Fruit fly (Drosophila melanogaster) Kc167 (cell line): ENCODE results near the gene CG33288.

Experiments
- Myc ChIP-seq: fragments of >200 bp; optimal IDR thresholded peaks from 2 replicates; lab custom pipeline; 2017; ENCODE audit warnings: missing external identifiers
- Sin3A ChIP-seq: fragments of >200 bp; optimal IDR thresholded peaks from 2 replicates; lab custom pipeline; 2018; ENCODE audit warnings: missing external identifiers
- h ChIP-seq: fragments of >200 bp; optimal IDR thresholded peaks from 3 replicates; lab custom pipeline; 2018; ENCODE audit warnings: missing external identifiers
- insv ChIP-seq: fragments of >200 bp; optimal IDR thresholded peaks from 3 replicates; lab custom pipeline; 2018; ENCODE audit warnings: missing external identifiers
- psq ChIP-seq: fragments of >200 bp; optimal IDR thresholded peaks from 2 replicates; lab custom pipeline; 2017; ENCODE audit warnings: missing external identifiers
- ttk ChIP-seq: sonication (Bioruptor generic); optimal IDR thresholded peaks from 2 replicates; lab custom pipeline; 2017; ENCODE audit warnings: missing external identifiers

The CG33288 gene

DNA sequence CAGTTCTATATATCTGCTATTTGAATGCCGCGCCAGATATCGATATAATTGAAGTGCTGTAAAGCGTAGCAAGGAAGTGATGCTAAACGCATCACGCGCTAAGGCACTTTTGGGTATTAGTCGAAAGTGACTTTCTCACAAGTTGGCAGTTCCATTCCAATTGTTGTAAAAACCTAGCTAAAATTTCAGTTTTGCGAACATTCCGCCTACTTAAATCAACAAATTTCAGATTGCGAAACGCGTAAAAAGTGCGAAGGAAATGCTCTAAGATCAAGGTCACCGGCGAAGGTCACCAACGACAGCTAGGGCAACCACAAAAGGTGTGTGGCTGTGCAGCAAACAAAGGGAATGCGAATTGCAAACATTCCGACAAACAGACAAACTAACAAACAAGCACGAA, 18.1 kb downstream of the CG33288 start, which contains the start of gene Syx7:
Gene Syx7, plus strand, starts transcription at position 131 of the 400 bp plus-strand sequence.
- TF ChIP-seq Sin3A (lab: Kevin White, UChicago) (no peak), h (no peak), Myc (lab: Kevin White, UChicago) (no peak), ttk (lab: Kevin White, UChicago) (no peak), psq (lab: Kevin White, UChicago) (no peak), insv (lab: Kevin White, UChicago) (no peak)

DNA sequence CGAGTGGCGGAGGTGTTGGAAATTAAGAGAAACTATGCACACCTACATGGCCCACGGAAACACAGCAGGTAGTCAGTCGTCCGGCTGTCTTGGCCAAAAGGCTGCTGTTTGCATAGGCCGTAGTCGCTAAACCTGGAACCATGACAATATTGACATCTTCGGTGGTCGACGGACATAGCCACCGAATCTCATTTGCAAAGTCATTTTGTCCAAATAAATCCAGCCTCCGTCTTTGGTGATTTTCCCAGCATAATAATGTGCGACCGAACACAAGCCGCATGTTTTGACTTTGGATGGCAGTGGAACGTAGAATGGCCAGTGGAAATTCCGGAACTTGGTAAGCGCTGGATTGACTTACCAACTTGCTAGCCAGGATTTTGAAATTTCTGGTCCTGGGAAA, 21.7 kb downstream of the CG33288 start:
- TF ChIP-seq h (no peak), Sin3A (lab: Kevin White, UChicago) (no peak), psq (lab: Kevin White, UChicago) (no peak), Myc (lab: Kevin White, UChicago) (no peak), ttk (lab: Kevin White, UChicago) (no peak), insv (lab: Kevin White, UChicago) (no peak)

DNA sequence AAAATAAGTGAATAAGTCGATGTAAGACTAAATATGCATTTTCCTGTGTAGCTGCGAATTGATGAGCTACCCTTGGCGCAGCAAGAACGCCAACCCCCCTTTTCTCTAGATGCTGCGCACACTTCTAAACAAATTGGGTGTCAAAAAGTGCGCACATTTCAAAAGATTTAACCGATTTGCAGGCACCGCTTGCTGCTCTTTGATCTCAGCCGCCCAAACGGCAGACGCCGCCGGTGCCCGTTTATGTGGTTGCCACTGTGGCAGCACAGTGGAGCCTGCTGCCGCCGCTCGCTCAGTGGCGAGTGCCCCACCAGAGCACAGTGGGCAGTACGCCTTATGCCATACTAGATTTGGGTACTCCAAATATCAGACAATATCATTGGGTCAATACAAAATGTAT, 22.9 kb downstream of the CG33288 start:
- TF ChIP-seq h (no peak), insv (lab: Kevin White, UChicago) (no peak), Myc (lab: Kevin White, UChicago) (no peak), Sin3A (lab: Kevin White, UChicago) (no peak), psq (lab: Kevin White, UChicago) (no peak), ttk (lab: Kevin White, UChicago) (no peak)

DNA sequence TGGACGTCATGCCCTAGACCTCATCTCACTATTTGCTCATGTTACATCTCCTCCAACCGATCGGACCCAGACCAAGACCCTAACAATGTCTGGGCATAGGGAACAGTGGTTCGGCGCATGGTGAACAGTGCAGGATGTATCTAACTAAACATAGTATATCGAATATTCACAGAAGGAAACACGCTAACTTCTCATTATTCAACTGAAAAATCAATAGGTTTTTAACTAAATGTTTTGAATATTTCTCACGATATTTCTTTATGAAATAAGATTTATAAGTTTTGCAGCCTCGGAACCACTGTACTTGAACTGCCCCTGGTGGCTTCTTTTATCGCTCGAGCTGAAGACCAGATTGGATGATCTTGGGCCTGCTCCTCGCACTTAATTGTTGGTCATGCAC, 26.0 kb downstream of the CG33288 start:
- TF ChIP-seq ttk (lab: Kevin White, UChicago) (no peak), h (no peak), Myc (lab: Kevin White, UChicago) (no peak), insv (lab: Kevin White, UChicago) (no peak), psq (lab: Kevin White, UChicago) (no peak), Sin3A (lab: Kevin White, UChicago) (no peak)

DNA sequence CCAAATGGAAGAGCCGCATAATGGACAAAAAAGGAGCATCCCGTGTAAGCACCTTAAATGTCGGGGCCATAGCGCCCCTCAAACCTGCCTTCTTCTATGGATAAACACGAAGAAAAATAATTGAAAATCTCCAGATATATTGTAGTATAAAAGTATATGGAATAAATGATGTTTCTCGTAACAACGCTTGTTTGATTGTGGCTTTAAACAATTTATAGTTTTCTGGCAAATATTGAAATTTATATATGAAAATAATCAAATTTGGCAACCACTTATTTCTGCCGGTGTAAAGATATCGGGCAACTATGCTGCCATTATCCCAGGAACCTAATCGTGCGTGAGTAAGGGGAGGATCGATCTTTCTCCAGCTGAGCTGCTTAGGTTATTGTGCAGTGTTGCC, 27.6 kb downstream of the CG33288 start:
- TF ChIP-seq Myc (lab: Kevin White, UChicago) (no peak), h (no peak), psq (lab: Kevin White, UChicago) (no peak), Sin3A (lab: Kevin White, UChicago) (no peak), insv (lab: Kevin White, UChicago) (no peak), ttk (lab: Kevin White, UChicago) (no peak)

DNA sequence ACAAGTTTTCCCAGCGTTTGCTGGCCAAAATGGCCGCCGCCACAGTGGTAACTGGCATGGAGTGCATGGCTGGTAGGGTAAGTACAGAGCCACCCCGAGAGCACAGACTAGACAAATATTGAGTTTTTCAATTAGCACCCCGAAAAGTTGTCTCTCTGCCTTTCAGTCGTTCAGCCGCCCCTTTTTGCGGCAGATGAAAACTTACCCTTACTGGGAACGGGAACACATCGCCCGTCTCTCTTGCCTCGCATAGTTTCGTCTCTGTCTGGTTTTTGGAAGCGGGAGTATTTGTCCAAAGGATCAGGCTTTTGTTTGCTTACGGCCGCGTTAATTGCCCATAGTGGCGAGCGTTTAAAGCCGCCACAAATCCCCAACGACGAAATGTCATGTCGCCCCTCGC, 31.1 kb downstream of the CG33288 start:
- TF ChIP-seq insv (lab: Kevin White, UChicago) = no peak
- TF ChIP-seq Sin3A (lab: Kevin White, UChicago) = no peak
- TF ChIP-seq h = no peak
- no peak for TF ChIP-seq ttk (lab: Kevin White, UChicago)
- no peak for TF ChIP-seq Myc (lab: Kevin White, UChicago)
- TF ChIP-seq psq (lab: Kevin White, UChicago) = no peak

DNA sequence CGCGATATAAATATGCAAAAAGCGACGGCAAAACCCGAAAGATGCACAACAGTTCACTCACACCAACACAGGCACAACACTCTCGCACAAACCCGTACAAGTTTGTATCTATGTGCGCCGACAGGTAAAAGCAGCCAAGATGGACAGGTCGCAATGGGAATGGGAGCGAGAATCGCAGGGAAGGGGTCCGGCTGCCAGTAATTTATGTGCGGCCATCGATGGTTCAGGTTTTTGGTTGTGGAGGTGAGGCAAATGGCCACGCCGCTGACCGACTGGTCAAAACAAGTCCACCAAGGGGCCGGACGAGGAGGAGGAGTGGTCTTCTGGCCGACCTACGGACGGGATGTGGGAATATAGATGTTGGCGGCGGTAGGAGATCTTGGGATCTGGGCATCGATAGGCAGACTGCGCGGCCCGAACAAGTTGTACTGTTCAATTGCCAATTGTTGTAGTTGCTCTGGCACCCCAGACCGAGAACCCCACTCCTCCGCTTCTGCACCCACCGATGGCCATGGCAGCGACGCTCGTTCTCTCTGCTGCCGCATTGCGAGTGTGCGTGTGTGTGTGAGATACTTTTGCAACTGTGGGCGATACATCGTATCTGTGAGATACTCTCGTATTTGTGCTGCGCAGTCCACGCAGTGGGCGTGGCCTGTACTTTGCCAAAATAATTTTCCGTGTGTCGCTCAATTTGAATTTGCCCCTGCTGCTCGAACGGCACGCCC, 32.7 kb downstream of the CG33288 start:
- no peak for TF ChIP-seq h
- no peak for TF ChIP-seq Myc (lab: Kevin White, UChicago)
- no peak for TF ChIP-seq Sin3A (lab: Kevin White, UChicago)
- no peak for TF ChIP-seq ttk (lab: Kevin White, UChicago)
- TF ChIP-seq psq (lab: Kevin White, UChicago) = no peak
- no peak for TF ChIP-seq insv (lab: Kevin White, UChicago)

DNA sequence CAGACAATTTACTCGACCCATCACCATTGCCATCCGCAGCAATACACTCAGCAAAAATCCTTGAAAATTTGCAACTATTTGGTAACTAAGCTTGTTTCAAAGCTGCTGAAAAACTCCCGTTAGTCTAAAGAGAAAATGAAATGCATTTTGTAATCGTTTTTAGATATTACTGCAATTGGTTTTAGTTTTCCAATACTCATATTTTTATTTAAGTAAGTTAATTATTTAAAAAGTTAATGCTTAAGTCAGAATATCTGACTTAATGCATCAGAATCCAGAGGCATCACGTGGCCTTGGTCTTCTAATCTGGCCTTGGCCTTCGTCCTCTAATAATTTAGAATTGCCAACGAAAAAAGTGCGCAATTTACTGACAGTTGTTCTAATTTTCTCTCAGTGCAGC, 35.3 kb downstream of the CG33288 start:
- TF ChIP-seq h = no peak
- no peak for TF ChIP-seq Sin3A (lab: Kevin White, UChicago)
- TF ChIP-seq ttk (lab: Kevin White, UChicago) = no peak
- TF ChIP-seq psq (lab: Kevin White, UChicago) = no peak
- no peak for TF ChIP-seq insv (lab: Kevin White, UChicago)
- TF ChIP-seq Myc (lab: Kevin White, UChicago) = no peak

DNA sequence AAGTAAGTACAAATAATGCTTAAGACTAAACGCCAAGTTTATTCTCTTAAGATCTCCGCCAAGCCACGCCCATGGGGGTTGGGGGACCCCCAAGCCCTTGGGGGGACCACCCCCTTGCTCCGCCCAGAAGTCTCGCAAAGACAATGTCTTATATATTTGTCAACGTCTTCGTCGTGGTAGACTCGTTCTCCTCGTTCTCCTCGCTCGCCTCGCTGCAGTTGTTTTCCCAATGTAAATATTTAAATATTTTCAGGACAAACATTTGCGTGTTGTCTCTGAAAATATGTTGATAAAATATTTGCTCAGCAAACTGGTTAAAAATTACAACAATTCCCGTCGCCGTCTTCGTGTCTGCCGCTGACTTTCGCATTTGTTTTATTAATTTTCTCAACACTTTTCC, 36.6 kb downstream of the CG33288 start:
- TF ChIP-seq Sin3A (lab: Kevin White, UChicago) (no peak), psq (lab: Kevin White, UChicago) (no peak), Myc (lab: Kevin White, UChicago) (no peak), h (no peak), insv (lab: Kevin White, UChicago) (no peak), ttk (lab: Kevin White, UChicago) (no peak)

DNA sequence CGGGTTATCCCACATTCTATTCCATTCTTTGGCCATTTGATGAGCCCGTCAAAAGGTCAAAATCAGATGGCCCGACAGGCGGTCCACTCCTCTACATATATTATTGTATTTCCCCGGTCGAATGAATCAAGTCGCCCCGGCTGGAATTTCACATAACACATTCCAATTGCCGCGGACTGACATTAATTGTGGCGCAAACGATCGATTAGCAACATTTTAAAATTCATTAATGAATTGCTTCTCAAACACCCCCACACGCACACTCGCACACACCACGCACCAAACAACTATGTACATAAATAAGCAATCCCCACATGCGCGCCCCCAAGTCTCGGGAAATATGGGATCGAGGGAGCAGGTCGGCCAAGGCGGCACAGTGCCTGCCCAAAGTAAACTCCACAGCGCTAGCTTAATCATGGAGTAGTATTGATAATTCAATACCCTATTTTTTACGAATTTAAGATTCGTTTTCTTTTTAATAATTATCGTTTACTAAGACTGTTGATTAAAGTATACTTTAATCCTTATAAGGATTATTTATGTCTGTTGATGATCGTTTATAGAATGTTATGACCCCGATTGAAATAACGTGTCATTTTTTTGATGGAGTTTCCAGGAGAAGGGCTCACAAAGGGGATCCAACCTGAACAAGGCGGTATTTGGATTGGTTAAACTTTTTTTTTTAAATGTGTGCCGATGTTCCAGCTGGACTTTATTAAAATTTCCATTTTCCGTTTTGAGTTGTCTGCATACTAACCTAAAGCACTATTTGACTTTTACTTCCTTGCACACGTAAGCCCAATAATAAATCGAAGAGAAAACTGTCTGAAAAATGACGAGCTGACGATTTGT, 37.9 kb downstream of the CG33288 start:
- TF ChIP-seq Sin3A (lab: Kevin White, UChicago) = no peak
- TF ChIP-seq h = no peak

DNA sequence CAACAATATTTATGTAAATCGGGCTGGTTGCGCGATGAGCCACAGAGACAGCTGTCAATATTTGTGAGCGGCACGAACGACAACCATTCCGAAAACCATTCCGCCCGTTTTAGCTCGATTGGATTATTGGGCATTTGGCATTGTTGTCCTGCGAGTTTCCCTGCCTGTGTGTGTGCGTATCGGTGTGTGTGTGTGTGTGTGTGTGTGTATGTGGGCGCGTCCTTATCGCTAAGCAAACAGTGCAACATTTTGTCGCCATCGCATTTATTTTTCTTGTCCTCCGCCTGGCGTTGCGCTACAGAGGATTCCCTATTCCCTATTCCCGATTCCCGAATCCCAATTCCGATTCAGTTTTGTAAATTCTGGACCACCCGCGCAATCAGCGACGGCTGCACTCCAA, 44.3 kb downstream of the CG33288 start:
- TF ChIP-seq h (no peak), insv (lab: Kevin White, UChicago) (no peak), Sin3A (lab: Kevin White, UChicago) (no peak), ttk (lab: Kevin White, UChicago) (no peak), psq (lab: Kevin White, UChicago) (no peak)
